Fruit fly (Drosophila melanogaster) whole organism, embryonic: ENCODE data around the gene Prp16.

Experiments
- Adf1 ChIP-seq: fragments of 200-800 bp; sonication (Bioruptor generic); IDR thresholded peaks from 2 replicates; pipeline ENCODE4 v1.3.6; 2022; ENCODE audit warnings: missing biosample characterization, missing genetic modification characterization
- Atf6 ChIP-seq: fragments of 200-800 bp; sonication (Bioruptor generic); IDR thresholded peaks from 2 replicates; pipeline ENCODE4 v1.3.6; 2022; ENCODE audit warnings: missing biosample characterization, missing genetic modification characterization
- C15 ChIP-seq: fragments of 200-800 bp; sonication (Bioruptor generic); IDR thresholded peaks from 3 replicates; pipeline ENCODE4 v1.3.6; 2022; ENCODE audit warnings: missing biosample characterization, missing genetic modification characterization
- CG1024 ChIP-seq: fragments of 200-800 bp; sonication (Bioruptor generic); IDR thresholded peaks from 2 replicates; pipeline ENCODE4 v1.3.6; 2022; ENCODE audit warnings: missing biosample characterization, missing genetic modification characterization
- CG10274 ChIP-seq: fragments of 200-800 bp; sonication (Bioruptor generic); optimal IDR thresholded peaks from 3 replicates; lab custom pipeline; 2017; ENCODE audit warnings: missing biosample characterization, mild to moderate bottlenecking, missing genetic modification characterization
- CG10654 ChIP-seq: fragments of 200-800 bp; sonication (Bioruptor generic); optimal IDR thresholded peaks from 2 replicates; lab custom pipeline; 2016; ENCODE audit warnings: missing biosample characterization, missing genetic modification characterization
- CG12155 ChIP-seq: fragments of 200-800 bp; sonication (Bioruptor generic); optimal IDR thresholded peaks from 3 replicates; lab custom pipeline; 2016; ENCODE audit warnings: missing biosample characterization, missing genetic modification characterization
- CG12744 ChIP-seq: fragments of 200-800 bp; sonication (Bioruptor generic); optimal IDR thresholded peaks from 2 replicates; lab custom pipeline; 2016; ENCODE audit warnings: missing biosample characterization, missing genetic modification characterization
- CG1602 ChIP-seq: fragments of 200-800 bp; sonication (Bioruptor generic); optimal IDR thresholded peaks from 3 replicates; lab custom pipeline; 2016; ENCODE audit warnings: missing biosample characterization, missing genetic modification characterization
- CG16779 ChIP-seq: fragments of 200-800 bp; sonication (Bioruptor generic); IDR thresholded peaks from 2 replicates; pipeline ENCODE4 v1.3.6; 2022; ENCODE audit warnings: missing biosample characterization, missing genetic modification characterization
- CG16813 ChIP-seq: fragments of 200-800 bp; sonication (Bioruptor generic); IDR thresholded peaks from 3 replicates; pipeline ENCODE4 v1.3.6; 2022; ENCODE audit warnings: missing biosample characterization, missing genetic modification characterization; ENCODE audit not compliant: partially characterized antibody
- CG17802 ChIP-seq: fragments of 200-800 bp; sonication (Bioruptor generic); optimal IDR thresholded peaks from 2 replicates; lab custom pipeline; 2018; ENCODE audit warnings: missing biosample characterization, mild to moderate bottlenecking, missing genetic modification characterization, moderate library complexity
- CG17912 ChIP-seq: fragments of 200-800 bp; sonication (Bioruptor generic); optimal IDR thresholded peaks from 2 replicates; lab custom pipeline; 2018; ENCODE audit warnings: missing biosample characterization, mild to moderate bottlenecking, missing genetic modification characterization
- CG34224 ChIP-seq: fragments of 200-800 bp; sonication (Bioruptor generic); IDR thresholded peaks from 3 replicates; pipeline ENCODE4 v1.3.6; 2022; ENCODE audit warnings: missing biosample characterization, missing genetic modification characterization; ENCODE audit not compliant: partially characterized antibody
- CG5953 ChIP-seq: fragments of 200-800 bp; sonication (Bioruptor generic); IDR thresholded peaks from 2 replicates; pipeline ENCODE4 v1.3.6; 2022; ENCODE audit warnings: missing biosample characterization, missing genetic modification characterization
- CG6813 ChIP-seq: fragments of 200-800 bp; sonication (Bioruptor generic); optimal IDR thresholded peaks from 2 replicates; lab custom pipeline; 2017; ENCODE audit warnings: missing biosample characterization, missing genetic modification characterization, mild to moderate bottlenecking, moderate library complexity, missing genetic modification reagents
- Chrac-16 ChIP-seq: fragments of 200-800 bp; sonication (Bioruptor generic); optimal IDR thresholded peaks from 3 replicates; lab custom pipeline; 2016; ENCODE audit warnings: missing biosample characterization, missing genetic modification characterization
- Dref ChIP-seq: fragments of 200-800 bp; sonication (Bioruptor generic); IDR thresholded peaks from 2 replicates; pipeline ENCODE4 v1.3.6; 2022; ENCODE audit warnings: missing biosample characterization, missing genetic modification characterization
- Drgx ChIP-seq: fragments of 200-800 bp; sonication (Bioruptor generic); IDR thresholded peaks from 2 replicates; pipeline ENCODE4 v1.3.6; 2022; ENCODE audit warnings: missing biosample characterization, missing genetic modification characterization
- ERR ChIP-seq: fragments of 200-800 bp; sonication (Bioruptor generic); optimal IDR thresholded peaks from 2 replicates; lab custom pipeline; 2016; ENCODE audit warnings: missing biosample characterization, missing genetic modification characterization
- H2.0 ChIP-seq: fragments of 200-800 bp; sonication (Bioruptor generic); IDR thresholded peaks from 2 replicates; pipeline ENCODE4 v1.3.6; 2022; ENCODE audit warnings: missing biosample characterization, missing genetic modification characterization
- HLH3B ChIP-seq: fragments of 200-800 bp; sonication (Bioruptor generic); IDR thresholded peaks from 2 replicates; pipeline ENCODE4 v1.3.6; 2022; ENCODE audit warnings: missing biosample characterization, missing genetic modification characterization
- MTF-1 ChIP-seq: fragments of 200-800 bp; sonication (Bioruptor generic); optimal IDR thresholded peaks from 2 replicates; lab custom pipeline; 2018; ENCODE audit warnings: missing biosample characterization, mild to moderate bottlenecking, missing genetic modification characterization, borderline replicate concordance
- Pdp1 ChIP-seq, 2 experiments: fragments of 200-800 bp; sonication (Bioruptor generic); optimal IDR thresholded peaks; 3 replicates each; lab custom pipeline; 2016; ENCODE audit warnings: missing biosample characterization in 2 of 2, missing genetic modification characterization in 2 of 2, mild to moderate bottlenecking in 1 of 2, moderate library complexity in 1 of 2
- Scr ChIP-seq: fragments of 200-800 bp; sonication (Bioruptor generic); IDR thresholded peaks from 2 replicates; pipeline ENCODE4 v1.3.6; 2022; ENCODE audit warnings: missing biosample characterization, missing genetic modification characterization; ENCODE audit not compliant: partially characterized antibody
- Sry-β ChIP-seq: fragments of 200-800 bp; sonication (Bioruptor generic); optimal IDR thresholded peaks from 2 replicates; lab custom pipeline; 2018; ENCODE audit warnings: missing biosample characterization, mild to moderate bottlenecking, missing genetic modification characterization, moderate library complexity
- ara ChIP-seq: fragments of 200-800 bp; sonication (Bioruptor generic); IDR thresholded peaks from 2 replicates; pipeline ENCODE4 v1.3.6; 2022; ENCODE audit warnings: missing biosample characterization, missing genetic modification characterization
- btn ChIP-seq: fragments of 200-800 bp; sonication (Bioruptor generic); optimal IDR thresholded peaks from 2 replicates; lab custom pipeline; 2016; ENCODE audit warnings: missing biosample characterization, missing genetic modification characterization
- cas ChIP-seq: fragments of 200-800 bp; sonication (Bioruptor generic); IDR thresholded peaks from 2 replicates; pipeline ENCODE4 v1.3.6; 2022; ENCODE audit warnings: missing biosample characterization, missing genetic modification characterization
- fd102C ChIP-seq: fragments of 200-800 bp; sonication (Bioruptor generic); optimal IDR thresholded peaks from 2 replicates; lab custom pipeline; 2018; ENCODE audit warnings: missing biosample characterization, mild to moderate bottlenecking, missing genetic modification characterization, moderate library complexity
- fd96Cb ChIP-seq: fragments of 200-800 bp; sonication (Bioruptor generic); optimal IDR thresholded peaks from 2 replicates; lab custom pipeline; 2018; ENCODE audit warnings: missing biosample characterization, mild to moderate bottlenecking, missing genetic modification characterization, moderate library complexity
- ftz-f1 ChIP-seq: fragments of 200-800 bp; sonication (Bioruptor generic); optimal IDR thresholded peaks from 2 replicates; lab custom pipeline; 2016; ENCODE audit warnings: missing biosample characterization, missing genetic modification characterization
- gro ChIP-seq: fragments of 200-800 bp; sonication (Bioruptor generic); optimal IDR thresholded peaks from 2 replicates; lab custom pipeline; 2016; ENCODE audit warnings: missing biosample characterization, missing genetic modification characterization
- gsb ChIP-seq: fragments of 200-800 bp; sonication (Bioruptor generic); IDR thresholded peaks from 2 replicates; pipeline ENCODE4 v1.3.6; 2022; ENCODE audit warnings: missing biosample characterization, missing genetic modification characterization
- hth ChIP-seq: fragments of >200 bp; optimal IDR thresholded peaks from 2 replicates; lab custom pipeline; 2017; ENCODE audit warnings: inconsistent platforms
- klu ChIP-seq: fragments of 200-800 bp; sonication (Bioruptor generic); IDR thresholded peaks from 2 replicates; pipeline ENCODE4 v1.3.6; 2022; ENCODE audit warnings: missing biosample characterization, missing genetic modification characterization
- kni ChIP-seq: fragments of 200-800 bp; sonication (Bioruptor generic); optimal IDR thresholded peaks from 3 replicates; lab custom pipeline; 2017; ENCODE audit warnings: mild to moderate bottlenecking, missing biosample characterization, missing genetic modification reagents, missing genetic modification characterization
- lab ChIP-seq: fragments of 200-800 bp; sonication (Bioruptor generic); optimal IDR thresholded peaks from 3 replicates; lab custom pipeline; 2017; ENCODE audit warnings: missing biosample characterization, missing genetic modification characterization, mild to moderate bottlenecking, moderate library complexity, missing genetic modification reagents
- mld ChIP-seq: fragments of 200-800 bp; sonication (Bioruptor generic); IDR thresholded peaks from 3 replicates; pipeline ENCODE4 v1.3.6; 2022; ENCODE audit warnings: missing biosample characterization, missing genetic modification characterization; ENCODE audit not compliant: partially characterized antibody
- nmo ChIP-seq: fragments of 200-800 bp; sonication (Bioruptor generic); optimal IDR thresholded peaks from 2 replicates; lab custom pipeline; 2018; ENCODE audit warnings: missing biosample characterization, mild to moderate bottlenecking, missing genetic modification characterization, moderate library complexity
- odd ChIP-seq: fragments of 200-800 bp; sonication (Bioruptor generic); optimal IDR thresholded peaks from 2 replicates; lab custom pipeline; 2017; ENCODE audit warnings: missing biosample characterization, mild to moderate bottlenecking, missing genetic modification characterization
- pfk ChIP-seq: fragments of 200-800 bp; sonication (Bioruptor generic); optimal IDR thresholded peaks from 2 replicates; lab custom pipeline; 2018; ENCODE audit warnings: missing biosample characterization, mild to moderate bottlenecking, missing genetic modification characterization, moderate library complexity
- pum ChIP-seq: fragments of 200-800 bp; sonication (Bioruptor generic); optimal IDR thresholded peaks from 2 replicates; lab custom pipeline; 2016; ENCODE audit warnings: missing biosample characterization, missing genetic modification characterization
- ranshi ChIP-seq: fragments of 200-800 bp; sonication (Bioruptor generic); IDR thresholded peaks from 2 replicates; pipeline ENCODE4 v1.3.6; 2022; ENCODE audit warnings: missing biosample characterization, missing genetic modification characterization
- ro ChIP-seq: fragments of 200-800 bp; sonication (Bioruptor generic); IDR thresholded peaks from 2 replicates; pipeline ENCODE4 v1.3.6; 2022; ENCODE audit warnings: missing biosample characterization, missing genetic modification characterization
- slp2 ChIP-seq: fragments of 200-800 bp; sonication (Bioruptor generic); optimal IDR thresholded peaks from 2 replicates; lab custom pipeline; 2016; ENCODE audit warnings: missing biosample characterization, missing genetic modification characterization
- tap ChIP-seq: fragments of 200-800 bp; optimal IDR thresholded peaks from 3 replicates; lab custom pipeline; 2019; ENCODE audit warnings: missing biosample characterization, mild to moderate bottlenecking, missing genetic modification characterization, moderate library complexity
- tna ChIP-seq: fragments of 200-800 bp; sonication (Bioruptor generic); IDR thresholded peaks from 2 replicates; pipeline ENCODE4 v1.3.6; 2022; ENCODE audit warnings: missing biosample characterization, missing genetic modification characterization; ENCODE audit not compliant: partially characterized antibody
- tup ChIP-seq: fragments of 200-800 bp; sonication (Bioruptor generic); optimal IDR thresholded peaks from 2 replicates; lab custom pipeline; 2016; ENCODE audit warnings: missing biosample characterization, mild to moderate bottlenecking, missing genetic modification characterization, moderate library complexity
- zen ChIP-seq: fragments of 200-800 bp; sonication (Bioruptor generic); optimal IDR thresholded peaks from 3 replicates; lab custom pipeline; 2018; ENCODE audit warnings: missing biosample characterization, mild to moderate bottlenecking, missing genetic modification characterization, moderate library complexity

The Prp16 gene

dm6 chrX:14218045-14218483 is 16.9 kb downstream of the Prp16 start (continued):
- TF ChIP-seq CG17802 (tag; lab: Kevin White, UChicago) (peak; percentile 56), fd96Cb (tag; lab: Kevin White, UChicago) (peak; percentile 89), mld (GFP tag; lab: Robert Waterston, UW) (no peak), CG34224 (GFP tag; lab: Robert Waterston, UW) (no peak), zen (peak; percentile 84), MTF-1 (GFP tag; lab: Kevin White, UChicago) (peak; percentile 71), CG10654 (GFP tag; lab: Kevin White, UChicago) (peak; percentile 78), CG1602 (GFP tag; lab: Kevin White, UChicago) (peak; percentile 75), CG16779 (0 out of 2 replicates have a peak, but pooled peaks have one; percentile 68), CG12155 (peak; percentile 88), ranshi (peak; percentile 91), pfk (GFP tag; lab: Kevin White, UChicago) (no peak), kni (GFP tag; lab: Kevin White, UChicago) (no peak), CG1024 (peak; percentile 72), Sry-β (GFP tag; lab: Kevin White, UChicago) (no peak), pum (GFP tag; lab: Kevin White, UChicago) (peak; percentile 69), ro (GFP tag; lab: Robert Waterston, UW) (peak; percentile 66; the same call in 1 of the 2 replicates), CG5953 (GFP tag; lab: Robert Waterston, UW) (peak; percentile 69; the same call in 1 of the 2 replicates), CG17912 (GFP tag; lab: Kevin White, UChicago) (no peak), hth (lab: Kevin White, UChicago) (no peak), Pdp1 (GFP tag; optimal IDR thresholded peaks at IDR 0.05; lab: Kevin White, UChicago) (peak; percentile 74 to 77), C15 (GFP tag; lab: Robert Waterston, UW) (peak; percentile 81; the same call in 2 of the 3 replicates), slp2 (GFP tag; lab: Kevin White, UChicago) (peak; percentile 65), tna (GFP tag; lab: Robert Waterston, UW) (no peak), cas (GFP tag; lab: Robert Waterston, UW) (peak; percentile 52; the same call in 1 of the 2 replicates), Adf1 (GFP tag; lab: Robert Waterston, UW) (peak; percentile 68), Dref (GFP tag; lab: Robert Waterston, UW) (no peak), lab (GFP tag; lab: Kevin White, UChicago) (peak; percentile 93), klu (peak; percentile 66; the same call in 1 of the 2 replicates), CG6813 (peak; percentile 83), Chrac-16 (GFP tag; lab: Kevin White, UChicago) (peak; percentile 78), Drgx (GFP tag; lab: Robert Waterston, UW) (peak; percentile 97), ftz-f1 (GFP tag; lab: Kevin White, UChicago) (no peak), CG16813 (GFP tag; lab: Robert Waterston, UW) (no peak), gsb (GFP tag; lab: Robert Waterston, UW) (peak; percentile 74), HLH3B (peak; percentile 90), gro (GFP tag; lab: Kevin White, UChicago) (no peak), ara (peak; percentile 82), btn (peak; percentile 34), tup (GFP tag; lab: Kevin White, UChicago) (peak; percentile 44), fd102C (peak; percentile 23), Scr (GFP tag; lab: Robert Waterston, UW) (no peak), odd (GFP tag; lab: Kevin White, UChicago) (peak; percentile 80), CG12744 (GFP tag; lab: Kevin White, UChicago) (peak; percentile 66), nmo (peak; percentile 90), Atf6 (GFP tag; lab: Robert Waterston, UW) (peak; percentile 89), ERR (GFP tag; lab: Kevin White, UChicago) (no peak), H2.0 (GFP tag; lab: Robert Waterston, UW) (peak; percentile 88), CG10274 (peak; percentile 53), tap (tag; lab: Kevin White, UChicago) (peak; percentile 86)
